Worm (Caenorhabditis elegans): ENCODE data around the gene M163.11.

ce11 chrX:14500422-14501058, 21.4 kb downstream of the M163.11 start:
- TF ChIP-seq nhr-25 (tag; optimal IDR thresholded peaks at IDR 0.05) = peak; percentile 72
- TF ChIP-seq nhr-237 (tag; optimal IDR thresholded peaks at IDR 0.05) = no peak
- TF ChIP-seq lin-39 (tag; optimal IDR thresholded peaks at IDR 0.05) = no peak
- no peak for TF ChIP-seq skn-1 (tag; optimal IDR thresholded peaks at IDR 0.05)
- TF ChIP-seq ama-1 (optimal IDR thresholded peaks at IDR 0.05) = no peak
- TF ChIP-seq nhr-67 (tag; optimal IDR thresholded peaks at IDR 0.05) = no peak
- TF ChIP-seq elt-1 (tag; optimal IDR thresholded peaks at IDR 0.05) = peak; percentile 84
- no peak for TF ChIP-seq sea-2 (GFP tag; optimal IDR thresholded peaks at IDR 0.05)
- peak; percentile 14 for TF ChIP-seq pha-4 (tag; optimal IDR thresholded peaks at IDR 0.05)
- TF ChIP-seq nhr-23 (tag; optimal IDR thresholded peaks at IDR 0.05) = no peak
- TF ChIP-seq zag-1 (tag; optimal IDR thresholded peaks at IDR 0.05) = no peak
